Worm (Caenorhabditis elegans): ENCODE results near the gene F47B8.3.

DNA sequence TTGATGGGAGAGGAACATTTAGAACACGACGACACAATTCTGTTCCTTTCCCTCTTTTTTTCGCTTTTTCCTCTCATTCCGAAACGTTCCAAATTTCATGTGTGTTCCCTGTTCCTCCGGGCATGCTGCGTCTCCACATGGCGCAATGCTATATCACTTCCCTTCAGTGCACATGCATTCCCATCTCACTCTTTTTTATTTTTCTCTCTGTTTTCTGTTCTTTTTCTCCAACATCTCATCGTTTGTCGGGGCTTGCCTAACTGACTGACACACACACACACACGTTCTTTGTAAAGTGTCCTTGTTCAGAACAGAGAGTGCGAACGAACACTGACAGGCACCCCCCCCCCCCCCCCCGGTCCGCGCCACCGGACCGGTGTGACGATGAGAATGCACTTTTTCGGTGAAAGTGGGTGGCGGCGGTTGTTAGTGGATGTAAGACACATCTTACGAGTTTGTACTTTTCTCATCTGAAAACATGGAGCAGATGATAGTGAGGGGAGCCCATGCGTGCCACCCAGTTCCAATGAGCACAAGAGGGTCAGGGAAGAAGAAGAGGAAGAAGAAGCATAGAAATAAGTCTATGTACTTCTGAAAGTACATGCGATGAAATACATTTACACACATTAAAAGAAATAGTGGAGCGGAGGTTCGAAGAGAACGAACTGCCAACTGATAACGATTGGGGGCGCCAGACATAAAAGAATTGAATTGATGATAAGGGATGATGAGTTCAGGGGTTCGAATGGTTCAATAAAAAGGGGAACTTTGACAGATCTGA, 45.7 kb upstream of the F47B8.3 start:
- TF ChIP-seq ref-1 (GFP tag; conservative IDR thresholded peaks at IDR 0.05) = no peak
- TF ChIP-seq flt-1 (GFP tag; IDR thresholded peaks at IDR 0.05) = no peak
- TF ChIP-seq ztf-23 (GFP tag; IDR thresholded peaks at IDR 0.05) = no peak
